Fruit fly (Drosophila melanogaster) Kc167 (cell line): ENCODE measurements around the gene CG14995.

Experiments used
- Myc ChIP-seq: fragments of >200 bp; optimal IDR thresholded peaks from 2 replicates; lab custom pipeline; 2017; ENCODE audit warnings: missing external identifiers
- Sin3A ChIP-seq: fragments of >200 bp; optimal IDR thresholded peaks from 2 replicates; lab custom pipeline; 2018; ENCODE audit warnings: missing external identifiers
- h ChIP-seq: fragments of >200 bp; optimal IDR thresholded peaks from 3 replicates; lab custom pipeline; 2018; ENCODE audit warnings: missing external identifiers
- insv ChIP-seq: fragments of >200 bp; optimal IDR thresholded peaks from 3 replicates; lab custom pipeline; 2018; ENCODE audit warnings: missing external identifiers
- psq ChIP-seq: fragments of >200 bp; optimal IDR thresholded peaks from 2 replicates; lab custom pipeline; 2017; ENCODE audit warnings: missing external identifiers
- ttk ChIP-seq: sonication (Bioruptor generic); optimal IDR thresholded peaks from 2 replicates; lab custom pipeline; 2017; ENCODE audit warnings: missing external identifiers

The CG14995 gene

DNA sequence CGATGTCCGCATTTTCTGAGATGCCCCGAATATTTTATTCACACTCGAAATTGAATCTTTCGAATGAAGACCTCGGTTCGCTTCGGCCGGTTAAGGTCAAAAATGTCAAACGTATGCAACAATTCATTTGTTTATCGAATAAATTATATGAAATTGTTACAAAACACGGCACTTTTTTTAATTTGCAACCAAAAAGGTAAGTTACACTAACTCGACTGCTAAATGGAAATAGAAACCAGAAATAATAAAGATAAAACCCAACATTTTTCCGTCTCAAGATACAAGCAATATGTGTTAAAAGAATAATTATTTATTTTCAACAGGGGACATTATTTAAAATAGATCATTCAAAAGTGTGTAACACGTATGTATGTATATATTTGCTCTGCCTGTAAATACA lies 10.9 kb upstream of the CG14995 start:
- TF ChIP-seq Myc (no peak), ttk (lab: Kevin White, UChicago) (no peak), h (lab: Kevin White, UChicago) (no peak), insv (lab: Kevin White, UChicago) (no peak), psq (lab: Kevin White, UChicago) (no peak), Sin3A (no peak)

DNA sequence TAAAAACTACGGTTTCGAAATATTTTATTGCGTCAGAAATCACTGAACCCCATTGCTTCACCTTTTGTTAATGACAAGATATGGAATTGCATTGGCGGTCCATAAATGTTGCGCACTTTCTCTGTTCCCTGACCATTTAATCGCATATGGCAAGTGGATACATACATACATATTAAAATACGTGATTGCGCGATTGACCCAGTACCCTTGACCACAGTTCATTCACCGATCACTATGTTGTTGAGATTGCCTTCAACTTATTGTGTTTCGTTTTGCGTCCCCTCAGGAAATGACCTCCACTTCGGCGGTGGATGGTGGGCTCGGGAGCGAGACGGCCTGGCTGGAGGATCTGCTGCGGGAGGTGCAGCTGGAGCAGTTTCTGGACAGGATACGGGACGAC lies 7.2 kb upstream of the CG14995 start:
- TF ChIP-seq ttk (lab: Kevin White, UChicago) (no peak), insv (lab: Kevin White, UChicago) (no peak), Sin3A (no peak), h (lab: Kevin White, UChicago) (no peak), psq (lab: Kevin White, UChicago) (no peak), Myc (no peak)

DNA sequence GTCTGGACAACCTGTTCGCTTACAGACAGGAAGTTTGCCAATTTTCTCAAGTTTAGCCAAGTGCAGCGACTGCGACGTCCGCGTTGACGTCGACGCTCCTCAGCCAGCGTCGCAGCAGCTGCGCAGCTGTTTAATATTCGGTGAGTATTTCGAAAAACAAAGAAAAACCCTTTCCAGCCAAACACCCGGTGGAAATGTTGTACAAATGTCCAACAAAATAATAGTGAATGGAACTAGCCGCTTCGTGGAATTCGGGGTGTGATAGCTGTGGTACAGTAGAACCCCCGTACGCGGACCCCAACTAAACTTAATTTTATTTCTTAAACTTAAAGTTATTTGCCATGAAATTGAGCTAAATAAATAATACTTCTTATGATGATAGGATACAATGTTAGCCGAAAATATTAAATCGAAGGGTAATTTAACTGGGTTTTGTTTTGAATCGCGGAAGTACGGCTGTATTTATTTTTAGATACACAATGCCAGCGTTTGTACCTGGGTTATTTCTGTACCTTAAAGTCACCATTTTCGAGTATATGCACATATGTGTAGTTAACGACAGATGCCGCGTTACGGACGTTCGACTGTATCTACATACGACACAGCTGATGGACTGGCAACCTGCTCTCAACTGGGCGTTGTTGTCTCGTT lies 5.9 kb upstream of the CG14995 start:
- TF ChIP-seq h (lab: Kevin White, UChicago) (no peak), ttk (lab: Kevin White, UChicago) (no peak), psq (lab: Kevin White, UChicago) (no peak), Sin3A (no peak), insv (lab: Kevin White, UChicago) (no peak), Myc (no peak)

DNA sequence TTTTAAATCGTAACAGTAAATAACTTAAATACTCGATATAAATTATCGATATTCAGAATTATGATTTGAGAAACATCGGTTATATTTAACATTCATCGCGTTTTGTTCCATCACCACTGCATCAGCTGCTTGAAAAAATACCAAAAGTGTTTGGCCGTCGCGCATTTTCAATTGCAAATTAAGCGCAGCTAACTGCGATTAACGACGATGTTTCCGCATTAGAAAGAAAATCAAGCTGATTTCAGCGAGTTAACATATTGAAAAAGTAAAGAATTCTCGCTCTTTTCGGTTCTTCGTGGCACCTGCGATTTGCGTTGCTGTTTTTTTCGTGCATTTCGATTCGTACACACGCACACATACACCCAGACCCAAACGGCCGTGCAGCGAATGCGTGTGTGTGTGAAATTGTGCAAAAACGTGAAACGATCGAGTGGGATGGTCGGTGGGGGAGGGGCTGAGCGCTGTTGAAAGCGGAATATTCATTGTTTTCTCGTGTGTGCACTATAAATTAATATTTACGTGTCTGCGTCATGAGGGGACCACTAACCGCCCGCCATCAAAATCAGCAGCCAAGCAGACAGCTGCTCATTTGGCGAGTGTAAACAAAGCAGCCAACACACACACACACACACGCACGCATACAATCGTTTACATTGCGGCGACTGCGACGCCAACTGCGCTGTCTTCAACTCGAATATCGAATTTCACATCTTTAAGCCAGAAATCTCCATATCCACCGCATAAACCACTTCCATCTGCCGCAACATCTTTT lies 5.2 kb upstream of the CG14995 start, which contains the start of gene Ack:
Gene Ack (plus strand): TSS at position 115 of the 772 bp plus-strand sequence.
- TF ChIP-seq h (lab: Kevin White, UChicago) (no peak), Sin3A (no peak), psq (lab: Kevin White, UChicago) (no peak)

DNA sequence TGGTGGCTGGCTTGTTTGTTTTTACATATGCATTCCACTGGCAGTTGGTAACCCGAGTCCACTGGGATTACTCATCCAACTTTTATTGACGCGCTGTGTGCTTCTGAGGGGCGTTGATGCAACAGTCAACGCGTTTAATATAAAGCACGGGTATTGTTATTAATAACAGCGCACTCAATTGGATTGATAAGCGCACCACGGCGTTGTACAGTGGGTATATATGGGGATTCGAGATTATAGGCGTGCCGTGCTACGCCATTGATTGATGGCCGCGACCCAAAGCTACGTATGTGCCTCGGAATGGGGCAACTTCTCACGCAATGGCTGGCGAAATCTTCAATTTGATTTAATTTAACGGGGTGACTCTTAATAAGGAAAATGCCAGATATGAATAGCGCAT lies 4.1 kb upstream of the CG14995 start:
- TF ChIP-seq ttk (lab: Kevin White, UChicago) = no peak
- TF ChIP-seq Sin3A = no peak
- TF ChIP-seq h (lab: Kevin White, UChicago) = no peak
- no peak for TF ChIP-seq psq (lab: Kevin White, UChicago)
- no peak for TF ChIP-seq Myc
- TF ChIP-seq insv (lab: Kevin White, UChicago) = no peak

DNA sequence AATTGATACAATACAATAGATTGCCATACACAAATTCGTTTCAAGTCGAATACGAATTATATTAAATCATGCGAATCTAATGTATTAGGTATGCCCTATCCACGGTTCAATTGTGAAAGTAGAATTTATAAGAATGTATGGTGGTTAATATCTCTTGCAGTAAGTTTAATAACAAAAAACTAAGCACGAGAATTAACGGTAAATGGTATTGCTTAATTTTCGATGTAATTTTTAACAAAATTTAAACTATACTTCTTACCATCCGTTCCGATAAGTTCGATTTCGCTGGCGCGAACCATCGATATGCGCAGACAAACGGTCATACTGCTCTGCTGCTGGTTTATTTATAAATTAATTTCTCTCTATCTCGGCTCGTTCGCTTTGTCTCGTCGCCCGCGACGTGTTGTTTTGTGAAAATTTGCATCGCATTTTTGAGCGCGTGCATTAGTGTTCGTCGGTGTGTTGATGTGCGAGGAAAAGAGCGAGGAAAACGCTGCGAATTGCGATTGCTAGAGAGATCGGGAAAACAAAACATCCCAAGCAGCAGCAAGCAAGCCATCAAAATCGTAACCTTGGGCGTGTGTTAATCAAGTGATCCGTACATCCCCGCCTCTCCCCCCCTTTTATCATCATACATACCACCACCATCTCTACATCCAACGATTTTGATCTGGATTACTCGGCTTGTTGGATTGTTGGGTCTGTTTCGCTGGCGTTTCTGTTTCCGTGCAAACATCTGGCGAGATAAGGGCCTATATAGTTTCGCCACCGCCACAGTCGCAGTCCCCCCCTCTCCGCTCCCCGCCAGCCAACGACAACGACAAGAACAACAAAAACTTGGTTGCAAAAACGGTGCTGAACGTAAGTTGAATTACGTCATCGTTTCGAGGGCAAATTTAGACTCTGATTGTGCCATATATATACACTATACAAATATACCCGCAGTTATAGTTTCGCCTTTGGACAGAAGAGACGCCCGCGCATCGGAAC lies 497 bp upstream of the CG14995 start, which contains the start of gene Fit1:
Gene Fit1 (plus strand): TSS at position 307 of the 990 bp plus-strand sequence.
- no peak for TF ChIP-seq insv (lab: Kevin White, UChicago)
- TF ChIP-seq psq (lab: Kevin White, UChicago) = peak; percentile 94

DNA sequence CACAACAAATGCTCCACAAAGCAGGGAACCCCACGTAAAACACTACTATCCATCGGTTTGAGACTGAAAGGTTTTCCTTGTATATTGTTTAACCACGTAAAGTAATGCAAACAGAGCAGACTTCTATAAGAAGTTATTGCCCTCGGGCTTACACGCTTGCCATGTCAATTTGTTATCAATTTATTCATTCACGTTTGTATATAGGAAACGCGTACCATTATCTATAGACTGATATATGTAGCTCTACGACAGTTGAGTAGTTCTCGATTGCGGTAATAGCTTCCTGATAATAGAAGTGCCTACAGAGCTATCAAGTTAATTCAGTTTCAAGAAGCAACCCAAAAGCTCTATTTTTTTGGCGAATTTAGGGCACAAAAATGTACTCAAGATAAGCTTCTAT lies 3.9 kb downstream of the CG14995 start:
- no peak for TF ChIP-seq h (lab: Kevin White, UChicago)
- TF ChIP-seq insv (lab: Kevin White, UChicago) = no peak
- no peak for TF ChIP-seq psq (lab: Kevin White, UChicago)
- no peak for TF ChIP-seq Myc
- no peak for TF ChIP-seq ttk (lab: Kevin White, UChicago)
- no peak for TF ChIP-seq Sin3A

DNA sequence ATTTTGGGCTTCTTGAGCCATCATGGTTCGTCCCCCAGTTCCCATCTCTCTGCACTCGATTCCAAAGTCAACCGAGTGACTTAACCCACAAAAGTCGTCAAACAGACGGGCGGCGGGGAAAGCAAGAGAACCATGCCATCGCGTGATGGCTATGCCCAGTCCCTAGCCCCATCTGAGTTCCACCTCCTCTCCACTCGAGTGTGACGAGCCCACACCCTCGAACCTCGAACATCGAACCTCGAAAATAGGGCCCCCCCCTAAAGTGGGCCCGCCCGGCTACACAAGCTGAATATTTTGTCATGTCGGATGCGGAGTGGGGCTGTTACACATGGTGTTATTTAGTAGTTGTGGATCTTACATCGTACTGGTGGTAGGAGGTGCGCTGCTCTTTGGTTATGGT lies 6.5 kb downstream of the CG14995 start:
- TF ChIP-seq ttk (lab: Kevin White, UChicago) = no peak
- no peak for TF ChIP-seq h (lab: Kevin White, UChicago)
- TF ChIP-seq insv (lab: Kevin White, UChicago) = no peak

DNA sequence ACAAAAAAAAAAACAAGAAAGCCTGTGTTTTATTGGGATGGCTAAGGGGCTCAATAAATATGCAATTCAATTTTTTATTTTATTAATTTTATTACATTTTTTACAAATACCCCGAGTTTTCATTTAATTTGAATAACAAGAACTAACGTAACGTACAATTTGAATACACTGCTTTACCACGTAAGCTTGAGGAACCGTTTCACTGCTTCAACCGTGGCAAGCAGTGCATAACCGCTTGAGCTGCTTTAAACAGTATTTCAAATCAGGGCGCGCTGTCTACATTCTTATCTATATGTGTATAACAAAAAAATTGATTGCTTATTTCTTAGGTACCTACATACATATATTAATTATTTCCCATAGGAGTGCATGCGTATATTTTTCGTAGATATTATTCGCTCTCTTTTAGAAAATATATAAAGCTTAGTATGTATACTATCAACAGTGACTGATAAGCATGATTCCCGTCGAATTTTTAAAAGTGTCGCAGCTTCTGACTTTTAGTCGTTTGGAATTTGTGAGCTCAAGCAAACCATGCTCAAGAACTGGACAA lies 10.3 kb downstream of the CG14995 start, which contains the start of gene CG14990:
Gene CG14990 (plus strand): TSS at position 503 of the 553 bp plus-strand sequence.
- TF ChIP-seq ttk (lab: Kevin White, UChicago) (no peak), insv (lab: Kevin White, UChicago) (no peak), h (lab: Kevin White, UChicago) (no peak), Myc (no peak), psq (lab: Kevin White, UChicago) (no peak), Sin3A (no peak)

DNA sequence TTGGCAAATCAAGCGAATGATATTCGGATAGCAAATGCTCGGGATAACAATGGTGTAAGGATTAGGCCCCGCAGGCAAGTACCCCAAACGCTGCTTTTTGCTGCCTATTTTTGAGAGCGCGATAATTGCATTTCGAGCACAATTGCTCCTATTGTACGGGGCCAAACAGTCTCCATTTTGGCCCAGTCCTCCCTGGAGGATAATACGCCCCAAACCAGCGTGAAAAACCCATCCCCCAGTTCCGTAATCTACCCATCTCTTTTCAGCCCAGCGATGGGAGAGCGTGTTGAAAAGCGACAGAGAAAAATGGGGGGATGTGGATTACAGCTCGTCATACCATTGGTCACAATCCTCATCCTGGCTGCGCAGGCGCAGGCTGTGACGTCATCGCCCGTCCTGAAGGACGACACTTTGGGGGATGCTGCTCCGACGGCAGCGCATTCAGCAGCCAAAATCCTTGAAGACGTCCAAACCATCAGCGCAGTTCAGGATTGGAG lies 14.3 kb downstream of the CG14995 start, which contains the start of gene Gad1:
Gene Gad1 (minus strand): TSS at position 51 of the 497 bp plus-strand sequence.
- TF ChIP-seq Sin3A = no peak
- no peak for TF ChIP-seq ttk (lab: Kevin White, UChicago)
- no peak for TF ChIP-seq Myc
- TF ChIP-seq h (lab: Kevin White, UChicago) = no peak
- TF ChIP-seq insv (lab: Kevin White, UChicago) = no peak
- TF ChIP-seq psq (lab: Kevin White, UChicago) = no peak

DNA sequence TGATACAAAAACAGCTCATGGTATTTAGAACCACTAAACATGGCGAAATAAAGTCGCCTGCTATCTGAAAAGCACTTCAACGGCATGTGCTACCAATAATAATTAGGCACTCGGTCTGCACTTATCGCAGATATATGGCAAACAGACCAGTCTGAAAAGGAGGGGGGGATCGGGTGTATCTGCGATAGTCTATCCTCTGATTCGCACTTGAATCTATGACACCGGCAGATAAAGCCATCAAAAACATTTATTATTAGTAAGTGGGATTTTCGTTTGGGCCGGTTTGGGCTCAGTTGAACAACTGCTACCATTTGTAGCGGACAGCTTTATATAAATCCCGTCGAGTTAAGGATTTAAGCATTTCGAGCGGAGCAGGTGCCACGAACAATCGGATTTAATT lies 15.8 kb downstream of the CG14995 start, which contains the start of gene CG14989:
Gene CG14989 (plus strand): TSS at position 301 of the 400 bp plus-strand sequence.
- TF ChIP-seq ttk (lab: Kevin White, UChicago) (no peak), Myc (no peak), Sin3A (no peak), insv (lab: Kevin White, UChicago) (no peak), h (lab: Kevin White, UChicago) (no peak)
